Worm (Caenorhabditis elegans) whole organism, L4 larva: Measurements from ENCODE around the gene srbc-8.

ENCODE experiments used
- F10B5.3 ChIP-seq: sonication (generic microtip); optimal IDR thresholded peaks from 2 replicates; lab custom pipeline; 2016; ENCODE audit warnings: mild to moderate bottlenecking, missing genetic modification characterization, missing compliant biosample characterization
- F44E2.7 ChIP-seq: fragments of 200-800 bp; sonication (Bioruptor generic); IDR thresholded peaks from 2 replicates; pipeline ENCODE4 v2.1.2; 2022; ENCODE audit warnings: missing genetic modification characterization, missing compliant biosample characterization
- F49E8.2 ChIP-seq: sonication (generic microtip); optimal IDR thresholded peaks from 2 replicates; lab custom pipeline; 2016; ENCODE audit warnings: missing compliant biosample characterization, mild to moderate bottlenecking, missing genetic modification characterization, borderline replicate concordance
- R02D3.7 ChIP-seq: fragments of 150-350 bp; sonication (generic microtip); optimal IDR thresholded peaks from 3 replicates; lab custom pipeline; 2014; ENCODE audit warnings: missing biosample characterization, missing genetic modification characterization
- T26A8.4 ChIP-seq: fragments of 200-800 bp; sonication (Bioruptor generic); IDR thresholded peaks from 2 replicates; pipeline ENCODE4 v1.3.6; 2022; ENCODE audit warnings: missing genetic modification characterization, missing compliant biosample characterization
- Y75B8A.6 ChIP-seq: fragments of 200-800 bp; sonication (Bioruptor generic); IDR thresholded peaks from 2 replicates; pipeline ENCODE4 v1.3.6; 2022; ENCODE audit warnings: missing genetic modification reagents, missing genetic modification characterization, missing compliant biosample characterization
- ZK546.5 ChIP-seq, 2 experiments: sonication (generic microtip); optimal IDR thresholded peaks; 2 replicates each; lab custom pipeline; 2017; ENCODE audit warnings: missing biosample characterization in 2 of 2, missing genetic modification characterization in 2 of 2
- aha-1 ChIP-seq: fragments of 150-350 bp; peaks from one replicate; lab custom pipeline; 2014; ENCODE audit warnings: missing biosample characterization, missing genetic modification characterization
- ama-1 ChIP-seq: fragments of 150-350 bp; optimal IDR thresholded peaks from 2 replicates; lab custom pipeline; 2014; ENCODE audit warnings: inconsistent platforms, mixed read lengths
- ceh-20 ChIP-seq: fragments of 200-800 bp; sonication (Bioruptor generic); IDR thresholded peaks from 2 replicates; pipeline ENCODE4 v1.3.6; 2022; ENCODE audit warnings: missing genetic modification reagents, missing genetic modification characterization, missing compliant biosample characterization
- ceh-32 ChIP-seq: sonication (generic microtip); optimal IDR thresholded peaks from 2 replicates; lab custom pipeline; 2016; ENCODE audit warnings: mild to moderate bottlenecking, missing genetic modification characterization, missing compliant biosample characterization; ENCODE audit not compliant: poor library complexity
- ceh-44 ChIP-seq: fragments of 200-800 bp; sonication (Bioruptor generic); IDR thresholded peaks from 2 replicates; pipeline ENCODE4 v1.3.6; 2022; ENCODE audit warnings: missing genetic modification reagents, missing genetic modification characterization, missing compliant biosample characterization
- ceh-82 ChIP-seq: sonication (generic microtip); optimal IDR thresholded peaks from 2 replicates; lab custom pipeline; 2017; ENCODE audit warnings: missing biosample characterization, missing genetic modification characterization
- daf-12 ChIP-seq: fragments of 150-350 bp; optimal IDR thresholded peaks from 2 replicates; lab custom pipeline; 2014; ENCODE audit warnings: missing biosample characterization, missing genetic modification reagents, missing genetic modification characterization
- daf-8 ChIP-seq: fragments of 200-800 bp; sonication (Bioruptor generic); IDR thresholded peaks from 2 replicates; pipeline ENCODE4 v1.3.6; 2022; ENCODE audit warnings: missing genetic modification characterization, missing compliant biosample characterization
- dmd-6 ChIP-seq: fragments of 200-800 bp; sonication (Bioruptor generic); IDR thresholded peaks from 2 replicates; pipeline ENCODE4 v1.3.6; 2022; ENCODE audit warnings: missing genetic modification reagents, missing genetic modification characterization, missing compliant biosample characterization
- dpl-1 ChIP-seq: fragments of 150-350 bp; optimal IDR thresholded peaks from 2 replicates; lab custom pipeline; 2014; ENCODE audit warnings: missing biosample characterization, missing genetic modification reagents, missing genetic modification characterization
- fos-1 ChIP-seq: fragments of 150-350 bp; optimal IDR thresholded peaks from 2 replicates; lab custom pipeline; 2014; ENCODE audit warnings: missing biosample characterization, missing genetic modification characterization
- hmg-1.1 ChIP-seq: fragments of 200-800 bp; sonication (Bioruptor generic); IDR thresholded peaks from 2 replicates; pipeline ENCODE4 v1.3.6; 2022; ENCODE audit warnings: missing genetic modification reagents, missing genetic modification characterization, missing compliant biosample characterization
- jun-1 ChIP-seq: fragments of 150-350 bp; optimal IDR thresholded peaks from 2 replicates; lab custom pipeline; 2014; ENCODE audit warnings: missing biosample characterization, missing genetic modification reagents, missing genetic modification characterization
- lin-39 ChIP-seq: fragments of 150-350 bp; optimal IDR thresholded peaks from 2 replicates; lab custom pipeline; 2014; ENCODE audit warnings: missing biosample characterization, missing genetic modification reagents, missing genetic modification characterization
- lsy-2 ChIP-seq, 2 experiments: fragments of 150-350 bp in 1 of 2; sonication (generic microtip) in 1 of 2; optimal IDR thresholded peaks; 2 replicates each; lab custom pipeline; 2014 to 2017; ENCODE audit warnings: missing biosample characterization in 2 of 2, missing genetic modification characterization in 2 of 2
- madf-5 ChIP-seq, 2 experiments: fragments of 200-800 bp; sonication (Bioruptor generic); IDR thresholded peaks; 2 replicates each; pipeline ENCODE4 v1.3.6; 2022; ENCODE audit warnings: missing compliant biosample characterization in 2 of 2, missing genetic modification characterization in 2 of 2
- mdl-1 ChIP-seq, 2 experiments: fragments of 150-350 bp in 1 of 2; sonication (generic microtip) in 1 of 2; optimal IDR thresholded peaks; 2 replicates each; lab custom pipeline; 2014 to 2017; ENCODE audit warnings: missing biosample characterization in 2 of 2, missing genetic modification characterization in 2 of 2
- mxl-2 ChIP-seq: fragments of 200-800 bp; sonication (Bioruptor generic); conservative IDR thresholded peaks from 2 replicates; pipeline ENCODE4 v1.3.6; 2022; ENCODE audit warnings: missing genetic modification reagents, missing genetic modification characterization, missing compliant biosample characterization
- mxl-3 ChIP-seq: fragments of 200-800 bp; sonication (Bioruptor generic); optimal IDR thresholded peaks from 2 replicates; lab custom pipeline; 2018; ENCODE audit warnings: mild to moderate bottlenecking, missing genetic modification characterization, missing compliant biosample characterization
- nhr-10 ChIP-seq: fragments of 150-350 bp; optimal IDR thresholded peaks from 2 replicates; lab custom pipeline; 2014; ENCODE audit warnings: missing biosample characterization, missing genetic modification characterization
- nhr-102 ChIP-seq: sonication (generic microtip); optimal IDR thresholded peaks from 2 replicates; lab custom pipeline; 2016; ENCODE audit warnings: mild to moderate bottlenecking, missing genetic modification characterization, moderate library complexity, missing compliant biosample characterization
- nhr-11 ChIP-seq: fragments of 150-350 bp; optimal IDR thresholded peaks from 2 replicates; lab custom pipeline; 2014; ENCODE audit warnings: missing biosample characterization, missing genetic modification characterization
- nhr-25 ChIP-seq: sonication (generic microtip); optimal IDR thresholded peaks from 2 replicates; lab custom pipeline; 2017; ENCODE audit warnings: missing genetic modification characterization, mild to moderate bottlenecking, missing compliant biosample characterization, antibody characterized with exemption, moderate library complexity, borderline replicate concordance; ENCODE audit not compliant: insufficient read depth
- nhr-41 ChIP-seq: fragments of 200-800 bp; sonication (Bioruptor generic); IDR thresholded peaks from 2 replicates; pipeline ENCODE4 v1.3.6; 2022; ENCODE audit warnings: missing genetic modification reagents, missing genetic modification characterization, missing compliant biosample characterization
- nhr-42 ChIP-seq: fragments of 200-800 bp; sonication (Bioruptor generic); IDR thresholded peaks from 2 replicates; pipeline ENCODE4 v1.3.6; 2022; ENCODE audit warnings: missing genetic modification characterization, missing compliant biosample characterization
- nhr-48 ChIP-seq: sonication (generic microtip); optimal IDR thresholded peaks from 2 replicates; lab custom pipeline; 2016; ENCODE audit warnings: mild to moderate bottlenecking, missing genetic modification characterization, missing compliant biosample characterization
- nhr-6 ChIP-seq: fragments of 150-350 bp; optimal IDR thresholded peaks from 2 replicates; lab custom pipeline; 2014; ENCODE audit warnings: missing biosample characterization, missing genetic modification characterization
- nhr-77 ChIP-seq: fragments of 150-350 bp; optimal IDR thresholded peaks from 2 replicates; lab custom pipeline; 2014; ENCODE audit warnings: missing biosample characterization, missing genetic modification characterization
- php-3 ChIP-seq: fragments of 200-800 bp; sonication (Bioruptor generic); IDR thresholded peaks from 2 replicates; pipeline ENCODE4 v1.3.6; 2022; ENCODE audit warnings: missing genetic modification reagents, missing genetic modification characterization, missing compliant biosample characterization
- pqm-1 ChIP-seq: sonication (generic microtip); optimal IDR thresholded peaks from 2 replicates; lab custom pipeline; 2017; ENCODE audit warnings: missing biosample characterization, missing genetic modification characterization
- saeg-2 ChIP-seq: fragments of 200-800 bp; sonication (Bioruptor generic); IDR thresholded peaks from 2 replicates; pipeline ENCODE4 v1.3.6; 2022; ENCODE audit warnings: missing genetic modification reagents, missing genetic modification characterization, missing compliant biosample characterization
- sdz-12 ChIP-seq: fragments of 200-800 bp; sonication (Bioruptor generic); optimal IDR thresholded peaks from 2 replicates; lab custom pipeline; 2018; ENCODE audit warnings: mild to moderate bottlenecking, missing genetic modification characterization, missing compliant biosample characterization
- set-16 ChIP-seq: fragments of 200-800 bp; sonication (Bioruptor generic); IDR thresholded peaks from 2 replicates; pipeline ENCODE4 v1.3.6; 2022; ENCODE audit warnings: missing genetic modification reagents, missing genetic modification characterization, missing compliant biosample characterization
- snpc-4 ChIP-seq: fragments of 150-350 bp; optimal IDR thresholded peaks from 2 replicates; lab custom pipeline; 2014; ENCODE audit warnings: missing biosample characterization, missing genetic modification characterization
- spr-1 ChIP-seq: sonication (generic microtip); optimal IDR thresholded peaks from 2 replicates; lab custom pipeline; 2016; ENCODE audit warnings: mild to moderate bottlenecking, missing genetic modification characterization, missing compliant biosample characterization
- spr-3 ChIP-seq: fragments of 200-800 bp; sonication (Bioruptor generic); optimal IDR thresholded peaks from 2 replicates; lab custom pipeline; 2018; ENCODE audit warnings: mild to moderate bottlenecking, missing genetic modification characterization, missing compliant biosample characterization
- zfp-2 ChIP-seq: sonication (generic microtip); optimal IDR thresholded peaks from 2 replicates; lab custom pipeline; 2016; ENCODE audit warnings: mild to moderate bottlenecking, missing genetic modification characterization, missing compliant biosample characterization
- zfp-3 ChIP-seq: fragments of 200-800 bp; sonication (Bioruptor generic); conservative IDR thresholded peaks from 2 replicates; pipeline ENCODE4 v1.3.6; 2022; ENCODE audit warnings: missing genetic modification reagents, missing genetic modification characterization, missing compliant biosample characterization
- zip-11 ChIP-seq: fragments of 200-800 bp; sonication (Bioruptor generic); IDR thresholded peaks from 2 replicates; pipeline ENCODE4 v1.3.6; 2022; ENCODE audit warnings: missing genetic modification characterization, missing compliant biosample characterization
- ztf-7 ChIP-seq: fragments of 150-350 bp; optimal IDR thresholded peaks from 2 replicates; lab custom pipeline; 2014; ENCODE audit warnings: missing biosample characterization, missing genetic modification characterization

srbc-8 gene

DNA sequence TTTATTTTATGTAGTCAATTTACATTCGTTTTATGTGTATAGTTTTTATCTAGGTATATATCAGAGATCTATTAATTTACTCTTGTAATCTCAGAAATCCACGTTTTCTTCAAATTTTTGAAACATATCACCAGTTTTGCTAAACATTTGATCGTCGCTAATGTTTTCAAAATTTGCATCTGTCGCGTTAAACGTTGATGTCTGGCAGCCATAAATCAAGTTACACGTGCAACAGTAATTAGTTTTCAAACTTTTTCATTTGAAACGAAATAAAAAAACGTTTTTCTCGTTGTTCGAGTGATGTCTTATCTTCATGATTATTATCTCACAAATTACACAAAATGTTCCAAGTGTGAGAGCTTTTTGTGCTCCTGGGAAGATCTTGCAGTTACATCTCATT lies 12.5 kb upstream of the srbc-8 start, which contains the start of gene srh-79:
Gene srh-79 (plus strand): TSS at position 301 of the 400 bp plus-strand sequence.
- TF ChIP-seq Y75B8A.6 (GFP tag; lab: Robert Waterston, UW) (no peak), spr-3 (GFP tag; lab: Kevin White, UChicago) (no peak), dmd-6 (GFP tag; lab: Robert Waterston, UW) (no peak), ceh-32 (tag; lab: Kevin White, UChicago) (no peak), F10B5.3 (tag; lab: Kevin White, UChicago) (no peak), lsy-2 (tag; optimal IDR thresholded peaks at IDR 0.05; lab: Kevin White, UChicago) (no peak), madf-5 (GFP tag; IDR thresholded peaks at IDR 0.05; lab: Robert Waterston, UW) (no peak), nhr-11 (tag; lab: Kevin White, UChicago) (no peak), ZK546.5 (tag; optimal IDR thresholded peaks at IDR 0.05; lab: Kevin White, UChicago) (no peak), ceh-44 (GFP tag; lab: Robert Waterston, UW) (no peak), daf-8 (GFP tag; lab: Robert Waterston, UW) (no peak), set-16 (GFP tag; lab: Robert Waterston, UW) (no peak), nhr-10 (no peak), R02D3.7 (tag; lab: Kevin White, UChicago) (no peak), zip-11 (GFP tag; lab: Robert Waterston, UW) (no peak), ama-1 (lab: Kevin White, UChicago) (no peak), zfp-3 (GFP tag; lab: Robert Waterston, UW) (no peak), nhr-25 (no peak)

DNA sequence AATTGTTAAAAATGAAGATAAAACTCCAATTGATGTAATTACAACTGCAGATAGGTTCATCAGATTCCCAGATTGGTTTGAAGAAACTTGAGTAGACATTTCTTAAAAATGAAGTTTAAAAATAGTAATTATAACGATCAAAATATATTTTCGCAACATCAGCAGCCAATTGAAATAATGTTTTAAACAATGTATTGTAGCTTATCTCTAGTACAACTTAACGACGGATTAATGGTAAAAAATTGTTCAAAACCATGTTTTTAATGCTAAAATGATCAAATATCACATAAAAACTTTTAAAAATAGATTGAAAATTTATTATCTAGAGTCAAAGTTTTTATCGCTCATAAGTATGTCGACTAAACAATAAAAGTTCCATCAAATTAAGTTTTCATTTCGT lies 10.3 kb upstream of the srbc-8 start, which contains the start of gene srbc-11:
Gene srbc-11 (minus strand): TSS at position 101 of the 400 bp plus-strand sequence.
- TF ChIP-seq spr-1 (no peak), ceh-82 (tag; lab: Kevin White, UChicago) (no peak), lin-39 (tag; lab: Kevin White, UChicago) (no peak), ztf-7 (tag; lab: Kevin White, UChicago) (no peak), ceh-20 (GFP tag; lab: Robert Waterston, UW) (no peak), nhr-10 (no peak), nhr-42 (GFP tag; lab: Robert Waterston, UW) (no peak), dpl-1 (GFP tag; lab: Kevin White, UChicago) (no peak), hmg-1.1 (GFP tag; lab: Robert Waterston, UW) (no peak), snpc-4 (tag; lab: Kevin White, UChicago) (no peak), daf-12 (tag; lab: Kevin White, UChicago) (no peak), jun-1 (tag; lab: Kevin White, UChicago) (no peak), F10B5.3 (tag; lab: Kevin White, UChicago) (no peak), ama-1 (lab: Kevin White, UChicago) (no peak), zfp-2 (no peak), aha-1 (tag; lab: Kevin White, UChicago) (no peak), Y75B8A.6 (GFP tag; lab: Robert Waterston, UW) (no peak), nhr-48 (tag; lab: Kevin White, UChicago) (no peak)

DNA sequence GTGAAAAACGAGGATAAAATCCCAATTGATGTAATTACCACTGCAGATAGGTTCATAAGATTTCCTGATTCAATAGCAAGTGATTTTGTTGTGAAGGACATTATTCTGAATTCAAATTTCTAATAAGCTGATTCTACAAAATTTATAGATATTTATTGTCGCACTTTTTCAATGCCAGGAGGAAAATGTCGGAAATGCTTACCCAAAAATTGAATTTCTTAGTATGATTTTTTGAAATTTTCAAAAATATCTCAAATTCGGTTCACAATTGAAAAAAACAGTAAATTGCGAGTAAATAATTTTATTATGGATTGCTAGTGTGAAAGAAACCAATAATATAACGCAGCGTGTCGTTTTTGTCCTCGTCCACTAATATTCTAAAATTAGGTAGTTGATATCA lies 8.0 kb upstream of the srbc-8 start, which contains the start of gene srbc-10:
Gene srbc-10 (minus strand): TSS at position 101 of the 400 bp plus-strand sequence.
- TF ChIP-seq nhr-102 (no peak), nhr-6 (tag; lab: Kevin White, UChicago) (no peak), mdl-1 (tag; optimal IDR thresholded peaks at IDR 0.05; lab: Kevin White, UChicago) (no peak), nhr-41 (GFP tag; lab: Robert Waterston, UW) (no peak)

DNA sequence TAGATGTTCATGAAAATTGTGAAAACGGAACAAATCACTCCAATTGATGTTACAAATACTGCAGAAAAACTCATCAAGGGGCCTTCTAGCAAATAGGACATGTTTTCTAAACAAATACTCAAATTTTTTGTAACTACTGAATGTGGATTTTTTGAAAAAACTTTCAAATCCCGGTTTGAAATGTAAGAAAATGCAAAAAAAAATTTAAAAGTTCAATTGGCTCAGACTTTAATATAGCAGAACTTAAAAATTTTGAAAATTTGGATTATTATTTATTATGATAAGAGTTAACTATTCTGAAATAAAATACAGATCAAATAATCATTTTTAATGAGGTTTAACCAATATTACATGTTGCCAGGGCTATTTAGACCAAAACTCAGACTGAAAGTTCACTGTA lies 5.4 kb upstream of the srbc-8 start, which contains the start of gene srbc-9:
Gene srbc-9 (minus strand): TSS at position 101 of the 400 bp plus-strand sequence.
- TF ChIP-seq F44E2.7 (GFP tag; lab: Robert Waterston, UW) (no peak), mxl-3 (GFP tag; lab: Kevin White, UChicago) (no peak), saeg-2 (GFP tag; lab: Robert Waterston, UW) (no peak), php-3 (GFP tag; lab: Robert Waterston, UW) (no peak), nhr-102 (no peak), F10B5.3 (tag; lab: Kevin White, UChicago) (no peak), nhr-77 (tag; lab: Kevin White, UChicago) (no peak), zip-11 (GFP tag; lab: Robert Waterston, UW) (no peak), fos-1 (no peak), T26A8.4 (GFP tag; lab: Robert Waterston, UW) (no peak), sdz-12 (GFP tag; lab: Kevin White, UChicago) (no peak), pqm-1 (tag; lab: Kevin White, UChicago) (no peak), F49E8.2 (no peak), zfp-3 (GFP tag; lab: Robert Waterston, UW) (no peak), mxl-2 (GFP tag; lab: Robert Waterston, UW) (no peak), nhr-10 (no peak), mdl-1 (tag; optimal IDR thresholded peaks at IDR 0.05; lab: Kevin White, UChicago) (no peak), dmd-6 (GFP tag; lab: Robert Waterston, UW) (no peak)
